Worm (Caenorhabditis elegans) whole organism, L4 larva: Measurements from ENCODE around the gene ZK637.15.
A peak's percentile ranks its signal among the peaks of the same experiment; 100 is the strongest.

Source experiments
- F10B5.3 ChIP-seq: sonication (generic microtip); optimal IDR thresholded peaks from 2 replicates; lab custom pipeline; 2016; ENCODE audit warnings: mild to moderate bottlenecking, missing genetic modification characterization, missing compliant biosample characterization
- F26F4.8 ChIP-seq: fragments of 200-800 bp; sonication (Bioruptor generic); conservative IDR thresholded peaks from 2 replicates; pipeline ENCODE4 v1.3.6; 2022; ENCODE audit warnings: missing genetic modification characterization, missing compliant biosample characterization
- T20F7.1 ChIP-seq: fragments of 200-800 bp; sonication (Bioruptor generic); optimal IDR thresholded peaks from 2 replicates; lab custom pipeline; 2018; ENCODE audit warnings: mild to moderate bottlenecking, missing genetic modification characterization, missing compliant biosample characterization
- T26A8.4 ChIP-seq: fragments of 200-800 bp; sonication (Bioruptor generic); IDR thresholded peaks from 2 replicates; pipeline ENCODE4 v1.3.6; 2022; ENCODE audit warnings: missing genetic modification characterization, missing compliant biosample characterization
- Y48G9A.11 ChIP-seq: fragments of 200-800 bp; sonication (Bioruptor generic); IDR thresholded peaks from 2 replicates; pipeline ENCODE4 v1.3.6; 2022; ENCODE audit warnings: missing genetic modification reagents, missing genetic modification characterization, missing compliant biosample characterization
- Y5F2A.4 ChIP-seq: fragments of 200-800 bp; sonication (Bioruptor generic); optimal IDR thresholded peaks from 2 replicates; lab custom pipeline; 2018; ENCODE audit warnings: mild to moderate bottlenecking, missing genetic modification characterization, missing compliant biosample characterization
- Y75B8A.6 ChIP-seq: fragments of 200-800 bp; sonication (Bioruptor generic); IDR thresholded peaks from 2 replicates; pipeline ENCODE4 v1.3.6; 2022; ENCODE audit warnings: missing genetic modification reagents, missing genetic modification characterization, missing compliant biosample characterization
- ZK337.2 ChIP-seq: fragments of 200-800 bp; sonication (Bioruptor generic); IDR thresholded peaks from 2 replicates; pipeline ENCODE4 v1.3.6; 2022; ENCODE audit warnings: missing genetic modification reagents, missing genetic modification characterization, missing compliant biosample characterization
- aha-1 ChIP-seq: fragments of 150-350 bp; peaks from one replicate; lab custom pipeline; 2014; ENCODE audit warnings: missing biosample characterization, missing genetic modification characterization
- ama-1 ChIP-seq: fragments of 150-350 bp; optimal IDR thresholded peaks from 2 replicates; lab custom pipeline; 2014; ENCODE audit warnings: inconsistent platforms, mixed read lengths
- arid-1 ChIP-seq: fragments of 200-800 bp; sonication (Bioruptor generic); conservative IDR thresholded peaks from 2 replicates; pipeline ENCODE4 v1.3.6; 2022; ENCODE audit warnings: missing genetic modification reagents, missing genetic modification characterization, missing compliant biosample characterization
- ceh-20 ChIP-seq: fragments of 200-800 bp; sonication (Bioruptor generic); IDR thresholded peaks from 2 replicates; pipeline ENCODE4 v1.3.6; 2022; ENCODE audit warnings: missing genetic modification reagents, missing genetic modification characterization, missing compliant biosample characterization
- ceh-44 ChIP-seq: fragments of 200-800 bp; sonication (Bioruptor generic); IDR thresholded peaks from 2 replicates; pipeline ENCODE4 v1.3.6; 2022; ENCODE audit warnings: missing genetic modification reagents, missing genetic modification characterization, missing compliant biosample characterization
- ceh-82 ChIP-seq: sonication (generic microtip); optimal IDR thresholded peaks from 2 replicates; lab custom pipeline; 2017; ENCODE audit warnings: missing biosample characterization, missing genetic modification characterization
- ces-1 ChIP-seq: fragments of 150-350 bp; sonication (generic microtip); optimal IDR thresholded peaks from 4 replicates; lab custom pipeline; 2014; ENCODE audit warnings: missing biosample characterization, missing genetic modification reagents, missing genetic modification characterization
- cey-2 ChIP-seq: sonication (generic microtip); optimal IDR thresholded peaks from 3 replicates; lab custom pipeline; 2017; ENCODE audit warnings: missing genetic modification characterization, mild to moderate bottlenecking, missing compliant biosample characterization, antibody characterized with exemption, borderline replicate concordance; ENCODE audit not compliant: insufficient read depth
- daf-12 ChIP-seq: fragments of 150-350 bp; optimal IDR thresholded peaks from 2 replicates; lab custom pipeline; 2014; ENCODE audit warnings: missing biosample characterization, missing genetic modification reagents, missing genetic modification characterization
- daf-8 ChIP-seq: fragments of 200-800 bp; sonication (Bioruptor generic); IDR thresholded peaks from 2 replicates; pipeline ENCODE4 v1.3.6; 2022; ENCODE audit warnings: missing genetic modification characterization, missing compliant biosample characterization
- dmd-8 ChIP-seq: fragments of 200-800 bp; sonication (Bioruptor generic); IDR thresholded peaks from 2 replicates; pipeline ENCODE4 v1.3.6; 2022; ENCODE audit warnings: missing genetic modification characterization, missing compliant biosample characterization
- dmd-9 ChIP-seq: fragments of 200-800 bp; sonication (Bioruptor generic); IDR thresholded peaks from 2 replicates; pipeline ENCODE4 v1.3.6; 2022; ENCODE audit warnings: missing genetic modification reagents, missing genetic modification characterization, missing compliant biosample characterization
- dve-1 ChIP-seq: sonication (generic microtip); optimal IDR thresholded peaks from 2 replicates; lab custom pipeline; 2017; ENCODE audit warnings: antibody characterized with exemption, mild to moderate bottlenecking, missing genetic modification characterization, missing compliant biosample characterization; ENCODE audit not compliant: insufficient read depth
- egl-43 ChIP-seq: fragments of 200-800 bp; sonication (Bioruptor generic); IDR thresholded peaks from 2 replicates; pipeline ENCODE4 v1.3.6; 2022; ENCODE audit warnings: missing genetic modification reagents, missing genetic modification characterization, missing compliant biosample characterization
- fkh-10 ChIP-seq: fragments of 150-350 bp; optimal IDR thresholded peaks from 2 replicates; lab custom pipeline; 2014; ENCODE audit warnings: missing biosample characterization, missing genetic modification reagents, missing genetic modification characterization
- lin-13 ChIP-seq: fragments of 150-350 bp; optimal IDR thresholded peaks from 2 replicates; lab custom pipeline; 2014; ENCODE audit warnings: missing biosample characterization, missing genetic modification reagents, missing genetic modification characterization
- lin-15B ChIP-seq: fragments of 150-350 bp; sonication (generic microtip); optimal IDR thresholded peaks from 3 replicates; lab custom pipeline; 2014; ENCODE audit warnings: missing biosample characterization, missing genetic modification characterization
- lin-29 ChIP-seq: fragments of 200-800 bp; sonication (Bioruptor generic); IDR thresholded peaks from 2 replicates; pipeline ENCODE4 v1.3.6; 2022; ENCODE audit warnings: missing genetic modification reagents, missing genetic modification characterization, missing compliant biosample characterization
- lin-39 ChIP-seq: fragments of 150-350 bp; optimal IDR thresholded peaks from 2 replicates; lab custom pipeline; 2014; ENCODE audit warnings: missing biosample characterization, missing genetic modification reagents, missing genetic modification characterization
- madf-5 ChIP-seq, 2 experiments: fragments of 200-800 bp; sonication (Bioruptor generic); IDR thresholded peaks; 2 replicates each; pipeline ENCODE4 v1.3.6; 2022; ENCODE audit warnings: missing compliant biosample characterization in 2 of 2, missing genetic modification characterization in 2 of 2
- madf-9 ChIP-seq: fragments of 200-800 bp; sonication (Bioruptor generic); conservative IDR thresholded peaks from 2 replicates; pipeline ENCODE4 v1.3.6; 2022; ENCODE audit warnings: missing genetic modification reagents, missing genetic modification characterization, missing compliant biosample characterization
- mdt-29 ChIP-seq: fragments of 200-800 bp; sonication (Bioruptor generic); IDR thresholded peaks from 2 replicates; pipeline ENCODE4 v1.3.6; 2022; ENCODE audit warnings: missing genetic modification reagents, missing genetic modification characterization, missing compliant biosample characterization
- nhr-11 ChIP-seq: fragments of 150-350 bp; optimal IDR thresholded peaks from 2 replicates; lab custom pipeline; 2014; ENCODE audit warnings: missing biosample characterization, missing genetic modification characterization
- nhr-25 ChIP-seq: sonication (generic microtip); optimal IDR thresholded peaks from 2 replicates; lab custom pipeline; 2017; ENCODE audit warnings: missing genetic modification characterization, mild to moderate bottlenecking, missing compliant biosample characterization, antibody characterized with exemption, moderate library complexity, borderline replicate concordance; ENCODE audit not compliant: insufficient read depth
- nhr-28 ChIP-seq: fragments of 150-350 bp; optimal IDR thresholded peaks from 2 replicates; lab custom pipeline; 2014; ENCODE audit warnings: missing biosample characterization, missing genetic modification characterization
- nhr-42 ChIP-seq: fragments of 200-800 bp; sonication (Bioruptor generic); IDR thresholded peaks from 2 replicates; pipeline ENCODE4 v1.3.6; 2022; ENCODE audit warnings: missing genetic modification characterization, missing compliant biosample characterization
- nhr-77 ChIP-seq: fragments of 150-350 bp; optimal IDR thresholded peaks from 2 replicates; lab custom pipeline; 2014; ENCODE audit warnings: missing biosample characterization, missing genetic modification characterization
- pha-4 ChIP-seq, 2 experiments: fragments of 150-350 bp in 1 of 2; fragments of 200-800 bp in 1 of 2; sonication (Bioruptor generic) in 1 of 2; IDR thresholded peaks in 1 of 2; optimal IDR thresholded peaks in 1 of 2; 2 replicates each; pipeline versions ENCODE4 v1.3.6 to Lab custom; 2014 to 2022; ENCODE audit warnings: missing genetic modification characterization in 2 of 2, missing genetic modification reagents in 2 of 2, missing biosample characterization in 1 of 2, missing compliant biosample characterization in 1 of 2
- pqm-1 ChIP-seq: sonication (generic microtip); optimal IDR thresholded peaks from 2 replicates; lab custom pipeline; 2017; ENCODE audit warnings: missing biosample characterization, missing genetic modification characterization
- saeg-2 ChIP-seq: fragments of 200-800 bp; sonication (Bioruptor generic); IDR thresholded peaks from 2 replicates; pipeline ENCODE4 v1.3.6; 2022; ENCODE audit warnings: missing genetic modification reagents, missing genetic modification characterization, missing compliant biosample characterization
- sdz-12 ChIP-seq: fragments of 200-800 bp; sonication (Bioruptor generic); optimal IDR thresholded peaks from 2 replicates; lab custom pipeline; 2018; ENCODE audit warnings: mild to moderate bottlenecking, missing genetic modification characterization, missing compliant biosample characterization
- skn-1 ChIP-seq: fragments of 150-350 bp; optimal IDR thresholded peaks from 2 replicates; lab custom pipeline; 2014; ENCODE audit warnings: missing biosample characterization, missing genetic modification characterization
- spr-1 ChIP-seq: sonication (generic microtip); optimal IDR thresholded peaks from 2 replicates; lab custom pipeline; 2016; ENCODE audit warnings: mild to moderate bottlenecking, missing genetic modification characterization, missing compliant biosample characterization
- unc-130 ChIP-seq: sonication (generic microtip); optimal IDR thresholded peaks from 2 replicates; lab custom pipeline; 2016; ENCODE audit warnings: missing genetic modification reagents, missing genetic modification characterization, missing compliant biosample characterization
- unc-39 ChIP-seq: sonication (generic microtip); optimal IDR thresholded peaks from 2 replicates; lab custom pipeline; 2017; ENCODE audit warnings: missing biosample characterization, missing genetic modification characterization
- unc-62 ChIP-seq, 3 experiments: fragments of 150-350 bp in 1 of 3; sonication (generic microtip); optimal IDR thresholded peaks in 2 of 3; peaks in 1 of 3; 1 replicate in 1 of 3; 2 replicates in 2 of 3; lab custom pipeline; 2014 to 2017; ENCODE audit warnings: missing biosample characterization in 3 of 3, missing genetic modification characterization in 3 of 3, missing genetic modification reagents in 3 of 3, missing genotype in 1 of 3
- vab-7 ChIP-seq: fragments of 200-800 bp; sonication (Bioruptor generic); IDR thresholded peaks from 2 replicates; pipeline ENCODE4 v1.3.6; 2022; ENCODE audit warnings: missing genetic modification reagents, missing genetic modification characterization, missing compliant biosample characterization
- zip-2 ChIP-seq: fragments of 150-350 bp; optimal IDR thresholded peaks from 2 replicates; lab custom pipeline; 2014; ENCODE audit warnings: missing biosample characterization, missing genetic modification characterization
- ztf-7 ChIP-seq: fragments of 150-350 bp; optimal IDR thresholded peaks from 2 replicates; lab custom pipeline; 2014; ENCODE audit warnings: missing biosample characterization, missing genetic modification characterization

ZK637.15 gene

ce11 chrIII:8904044-8904443, 15.8 kb upstream of the ZK637.15 start, which contains the start of gene lin-9 (continued):
- TF ChIP-seq skn-1 (no peak), nhr-42 (peak; percentile 90), daf-8 (GFP tag; lab: Robert Waterston, UW) (no peak), Y48G9A.11 (GFP tag; lab: Robert Waterston, UW) (peak; percentile 91), pqm-1 (tag; lab: Kevin White, UChicago) (peak; percentile 19), saeg-2 (GFP tag; lab: Robert Waterston, UW) (peak; percentile 78; the same call in 1 of the 2 replicates), dmd-8 (GFP tag; lab: Robert Waterston, UW) (no peak), unc-62 (GFP tag; optimal IDR thresholded peaks at IDR 0.05 in 1 of 2; lab: Kevin White, UChicago) (peak; percentile 3 to 98), unc-62 (tag; optimal IDR thresholded peaks at IDR 0.05; lab: Kevin White, UChicago) (no peak), Y5F2A.4 (GFP tag; lab: Kevin White, UChicago) (peak; percentile 2), nhr-25 (peak; percentile 71), lin-15B (tag; lab: Kevin White, UChicago) (peak; percentile 83), vab-7 (GFP tag; lab: Robert Waterston, UW) (peak; percentile 76), ZK337.2 (GFP tag; lab: Robert Waterston, UW) (no peak), ceh-20 (GFP tag; lab: Robert Waterston, UW) (peak; percentile 95), zip-2 (tag; lab: Kevin White, UChicago) (peak; percentile 20), ceh-82 (tag; lab: Kevin White, UChicago) (no peak), ces-1 (GFP tag; lab: Kevin White, UChicago) (peak; percentile 37), lin-39 (tag; lab: Kevin White, UChicago) (no peak), ztf-7 (tag; lab: Kevin White, UChicago) (peak; percentile 83), aha-1 (tag; lab: Kevin White, UChicago) (peak; percentile 100), F10B5.3 (tag; lab: Kevin White, UChicago) (peak; percentile 90), spr-1 (tag; lab: Kevin White, UChicago) (peak; percentile 93), T20F7.1 (GFP tag; lab: Kevin White, UChicago) (peak; percentile 91), mdt-29 (GFP tag; lab: Robert Waterston, UW) (peak; percentile 91), unc-39 (tag; lab: Kevin White, UChicago) (no peak), ama-1 (peak; percentile 47)

- TF ChIP-seq nhr-77 = no peak
- no peak for TF ChIP-seq nhr-25
- peak; percentile 11 for TF ChIP-seq lin-13 (GFP tag; lab: Kevin White, UChicago)
- no peak for TF ChIP-seq egl-43 (GFP tag; lab: Robert Waterston, UW)
- TF ChIP-seq F26F4.8 (GFP tag; lab: Robert Waterston, UW) = no peak
- TF ChIP-seq nhr-11 (tag; lab: Kevin White, UChicago) = no peak
- no peak for TF ChIP-seq lin-39 (tag; lab: Kevin White, UChicago)
- TF ChIP-seq ces-1 (GFP tag; lab: Kevin White, UChicago) = peak; percentile 38
- TF ChIP-seq T26A8.4 = peak; percentile 34; the same call in 1 of the 2 replicates
- TF ChIP-seq unc-130 (GFP tag; lab: Kevin White, UChicago) = no peak
- no peak for TF ChIP-seq daf-12 (tag; lab: Kevin White, UChicago)
- TF ChIP-seq dmd-9 (GFP tag; lab: Robert Waterston, UW) = no peak
- no peak for TF ChIP-seq lin-29
- TF ChIP-seq pha-4 (GFP tag; IDR thresholded peaks at IDR 0.05; lab: Robert Waterston, UW) = no peak; the same call in 1 of the 2 replicates
- no peak for TF ChIP-seq pha-4 (tag; optimal IDR thresholded peaks at IDR 0.05; lab: Kevin White, UChicago)
- TF ChIP-seq Y48G9A.11 (GFP tag; lab: Robert Waterston, UW) = no peak
- no peak for TF ChIP-seq madf-5 (GFP tag; IDR thresholded peaks at IDR 0.05; lab: Robert Waterston, UW)
- TF ChIP-seq cey-2 (tag; lab: Kevin White, UChicago) = no peak
- peak; percentile 41 for TF ChIP-seq dve-1 (tag; lab: Kevin White, UChicago)
- no peak for TF ChIP-seq zip-2 (tag; lab: Kevin White, UChicago)
- peak; percentile 54 for TF ChIP-seq fkh-10 (GFP tag; lab: Kevin White, UChicago)
- no peak for TF ChIP-seq Y75B8A.6 (GFP tag; lab: Robert Waterston, UW)
- no peak for TF ChIP-seq F10B5.3 (tag; lab: Kevin White, UChicago)
- TF ChIP-seq sdz-12 (GFP tag; lab: Kevin White, UChicago) = no peak
- no peak for TF ChIP-seq madf-9 (GFP tag; lab: Robert Waterston, UW)
- no peak for TF ChIP-seq ceh-44 (GFP tag; lab: Robert Waterston, UW)
- TF ChIP-seq arid-1 (GFP tag; lab: Robert Waterston, UW) = no peak
- no peak for TF ChIP-seq ama-1
- TF ChIP-seq nhr-28 (tag; lab: Kevin White, UChicago) = no peak
These were observed 14.8 kb upstream of the ZK637.15 start, which contains the start of gene unc-32 for ce11 chrIII:8904914-8905665. Gene unc-32, plus strand, starts transcription at chrIII:8905615.
